Worm (Caenorhabditis elegans) whole organism, L2 larva: ENCODE results near the gene prp-9.
A peak's percentile ranks its signal among the peaks of the same experiment; 100 is the strongest.

Source experiments
- C34F6.9 ChIP-seq: fragments of 150-350 bp; optimal IDR thresholded peaks from 2 replicates; lab custom pipeline; 2014; ENCODE audit warnings: missing biosample characterization, missing genetic modification characterization
- F13H6.1 ChIP-seq: sonication (generic microtip); optimal IDR thresholded peaks from 2 replicates; lab custom pipeline; 2016; ENCODE audit warnings: missing genetic modification characterization, missing compliant biosample characterization
- R02D3.7 ChIP-seq: fragments of 150-350 bp; optimal IDR thresholded peaks from 2 replicates; lab custom pipeline; 2014; ENCODE audit warnings: missing biosample characterization, missing genetic modification characterization
- Y55F3AM.14 ChIP-seq: fragments of 200-800 bp; sonication (Bioruptor generic); optimal IDR thresholded peaks from 2 replicates; lab custom pipeline; 2018; ENCODE audit warnings: mild to moderate bottlenecking, missing genetic modification characterization, missing compliant biosample characterization
- ZK546.5 ChIP-seq: sonication (generic microtip); optimal IDR thresholded peaks from 2 replicates; lab custom pipeline; 2017; ENCODE audit warnings: missing biosample characterization, missing genetic modification characterization
- alr-1 ChIP-seq: fragments of 150-350 bp; optimal IDR thresholded peaks from 2 replicates; lab custom pipeline; 2014; ENCODE audit warnings: missing biosample characterization, missing genetic modification characterization
- blmp-1 ChIP-seq: sonication (generic microtip); optimal IDR thresholded peaks from 2 replicates; lab custom pipeline; 2017; ENCODE audit warnings: missing genetic modification characterization, mild to moderate bottlenecking, missing compliant biosample characterization, antibody characterized with exemption, moderate library complexity; ENCODE audit not compliant: insufficient read depth
- ceh-16 ChIP-seq: fragments of 150-350 bp; optimal IDR thresholded peaks from 2 replicates; lab custom pipeline; 2014; ENCODE audit warnings: missing biosample characterization, missing genetic modification characterization
- ceh-82 ChIP-seq: fragments of 150-350 bp; optimal IDR thresholded peaks from 2 replicates; lab custom pipeline; 2014; ENCODE audit warnings: missing biosample characterization, missing genetic modification characterization
- crh-2 ChIP-seq: sonication (generic microtip); optimal IDR thresholded peaks from 2 replicates; lab custom pipeline; 2017; ENCODE audit warnings: missing biosample characterization, missing genetic modification characterization
- dmd-4 ChIP-seq: sonication (generic microtip); optimal IDR thresholded peaks from 2 replicates; lab custom pipeline; 2017; ENCODE audit warnings: missing biosample characterization, missing genetic modification characterization
- egl-27 ChIP-seq: sonication (generic microtip); optimal IDR thresholded peaks from 3 replicates; lab custom pipeline; 2017; ENCODE audit warnings: missing biosample characterization, missing genetic modification reagents, missing genetic modification characterization
- elt-1 ChIP-seq: fragments of 150-350 bp; optimal IDR thresholded peaks from 2 replicates; lab custom pipeline; 2014; ENCODE audit warnings: missing biosample characterization, missing genetic modification characterization
- elt-3 ChIP-seq: sonication (generic microtip); optimal IDR thresholded peaks from 2 replicates; lab custom pipeline; 2017; ENCODE audit warnings: missing biosample characterization, missing genetic modification characterization
- fos-1 ChIP-seq: fragments of 150-350 bp; optimal IDR thresholded peaks from 2 replicates; lab custom pipeline; 2014; ENCODE audit warnings: missing biosample characterization, missing genetic modification characterization
- lin-11 ChIP-seq: fragments of 150-350 bp; sonication (generic microtip); optimal IDR thresholded peaks from 2 replicates; lab custom pipeline; 2014; ENCODE audit warnings: missing biosample characterization, missing genetic modification characterization, inconsistent platforms, mixed read lengths
- lin-13 ChIP-seq: fragments of 150-350 bp; optimal IDR thresholded peaks from 2 replicates; lab custom pipeline; 2014; ENCODE audit warnings: missing biosample characterization, missing genetic modification reagents, missing genetic modification characterization
- lin-39 ChIP-seq: fragments of 150-350 bp; optimal IDR thresholded peaks from 2 replicates; lab custom pipeline; 2014; ENCODE audit warnings: missing biosample characterization, missing genetic modification reagents, missing genetic modification characterization
- lsy-2 ChIP-seq, 2 experiments: fragments of 150-350 bp in 1 of 2; sonication (generic microtip) in 1 of 2; optimal IDR thresholded peaks; 2 replicates each; lab custom pipeline; 2014 to 2017; ENCODE audit warnings: missing biosample characterization in 2 of 2, missing genetic modification characterization in 2 of 2
- mab-5 ChIP-seq: fragments of 150-350 bp; optimal IDR thresholded peaks from 2 replicates; lab custom pipeline; 2014; ENCODE audit warnings: missing biosample characterization, missing genetic modification characterization
- mbf-1 ChIP-seq: sonication (generic microtip); optimal IDR thresholded peaks from 2 replicates; lab custom pipeline; 2017; ENCODE audit warnings: missing biosample characterization, missing genetic modification characterization
- nhr-10 ChIP-seq: sonication (generic microtip); optimal IDR thresholded peaks from 2 replicates; lab custom pipeline; 2017; ENCODE audit warnings: missing biosample characterization, missing genetic modification characterization
- nhr-11 ChIP-seq: fragments of 150-350 bp; optimal IDR thresholded peaks from 2 replicates; lab custom pipeline; 2014; ENCODE audit warnings: missing biosample characterization, missing genetic modification characterization
- nhr-12 ChIP-seq: fragments of 150-350 bp; optimal IDR thresholded peaks from 2 replicates; lab custom pipeline; 2014; ENCODE audit warnings: missing biosample characterization, missing genetic modification characterization
- nhr-129 ChIP-seq: fragments of 150-350 bp; optimal IDR thresholded peaks from 2 replicates; lab custom pipeline; 2014; ENCODE audit warnings: missing biosample characterization, missing genetic modification characterization
- nhr-21 ChIP-seq: fragments of 150-350 bp; optimal IDR thresholded peaks from 2 replicates; lab custom pipeline; 2014; ENCODE audit warnings: missing biosample characterization, missing genetic modification characterization
- nhr-23 ChIP-seq: fragments of 150-350 bp; optimal IDR thresholded peaks from 2 replicates; lab custom pipeline; 2014; ENCODE audit warnings: missing biosample characterization, missing genetic modification reagents, missing genetic modification characterization
- nhr-237 ChIP-seq: fragments of 150-350 bp; optimal IDR thresholded peaks from 2 replicates; lab custom pipeline; 2014; ENCODE audit warnings: missing biosample characterization, missing genetic modification characterization
- nhr-25 ChIP-seq: fragments of 150-350 bp; sonication (generic microtip); optimal IDR thresholded peaks from 3 replicates; lab custom pipeline; 2014; ENCODE audit warnings: missing biosample characterization, missing genetic modification characterization
- nhr-6 ChIP-seq: fragments of 150-350 bp; optimal IDR thresholded peaks from 2 replicates; lab custom pipeline; 2014; ENCODE audit warnings: missing biosample characterization, missing genetic modification characterization
- nhr-77 ChIP-seq: fragments of 150-350 bp; optimal IDR thresholded peaks from 2 replicates; lab custom pipeline; 2014; ENCODE audit warnings: missing biosample characterization, missing genetic modification characterization
- sem-4 ChIP-seq: fragments of 150-350 bp; optimal IDR thresholded peaks from 2 replicates; lab custom pipeline; 2014; ENCODE audit warnings: missing biosample characterization, missing genetic modification reagents, missing genetic modification characterization
- skn-1 ChIP-seq: sonication (generic microtip); optimal IDR thresholded peaks from 2 replicates; lab custom pipeline; 2017; ENCODE audit warnings: missing biosample characterization, missing genetic modification characterization
- sma-3 ChIP-seq: sonication (generic microtip); optimal IDR thresholded peaks from 2 replicates; lab custom pipeline; 2016; ENCODE audit warnings: missing genetic modification reagents, missing genetic modification characterization, missing compliant biosample characterization
- sma-9 ChIP-seq, 2 experiments: fragments of 150-350 bp in 1 of 2; sonication (generic microtip) in 1 of 2; optimal IDR thresholded peaks; 2 replicates each; lab custom pipeline; 2014 to 2016; ENCODE audit warnings: missing genetic modification characterization in 2 of 2, mild to moderate bottlenecking in 1 of 2, missing biosample characterization in 1 of 2, missing compliant biosample characterization in 1 of 2, missing genetic modification reagents in 1 of 2, moderate library complexity in 1 of 2
- unc-39 ChIP-seq: fragments of 150-350 bp; optimal IDR thresholded peaks from 2 replicates; lab custom pipeline; 2014; ENCODE audit warnings: missing biosample characterization, missing genetic modification characterization
- unc-55 ChIP-seq: fragments of 150-350 bp; sonication (generic microtip); optimal IDR thresholded peaks from 3 replicates; lab custom pipeline; 2014; ENCODE audit warnings: missing biosample characterization, missing genetic modification reagents, missing genetic modification characterization
- unc-62 ChIP-seq: fragments of 150-350 bp; optimal IDR thresholded peaks from 2 replicates; lab custom pipeline; 2014; ENCODE audit warnings: missing biosample characterization, missing genetic modification reagents, missing genetic modification characterization
- zag-1 ChIP-seq: fragments of 150-350 bp; optimal IDR thresholded peaks from 2 replicates; lab custom pipeline; 2014; ENCODE audit warnings: missing biosample characterization, missing genetic modification characterization
- ztf-1 ChIP-seq: fragments of 200-800 bp; sonication (Bioruptor generic); conservative IDR thresholded peaks from 2 replicates; pipeline ENCODE4 v1.3.6; 2022; ENCODE audit warnings: missing genetic modification characterization, missing compliant biosample characterization
- ztf-11 ChIP-seq: sonication (generic microtip); optimal IDR thresholded peaks from 2 replicates; lab custom pipeline; 2017; ENCODE audit warnings: missing biosample characterization, missing genetic modification characterization
- ztf-4 ChIP-seq: fragments of 150-350 bp; optimal IDR thresholded peaks from 2 replicates; lab custom pipeline; 2014; ENCODE audit warnings: missing biosample characterization, missing genetic modification characterization

The prp-9 gene

DNA sequence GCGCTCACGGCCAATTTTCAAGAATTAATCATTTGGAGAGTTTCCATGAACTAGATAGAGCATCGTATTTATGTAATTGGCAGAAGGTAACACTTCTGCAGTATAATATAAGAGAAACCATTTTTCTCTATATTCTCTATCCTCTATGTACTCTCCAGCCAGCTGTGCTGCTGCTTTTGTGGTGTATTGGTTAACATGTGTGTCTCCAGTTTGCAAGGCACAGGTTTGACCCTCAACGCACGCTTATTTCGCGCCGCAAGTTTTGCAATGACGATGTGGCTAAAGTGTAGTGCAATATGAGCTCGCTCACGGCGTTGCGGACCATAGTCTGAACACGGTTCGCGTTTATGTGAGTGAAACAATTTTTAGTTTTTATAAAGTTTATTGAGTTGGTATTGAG, 21.8 kb upstream of the prp-9 start:
- TF ChIP-seq nhr-129 (tag; lab: Kevin White, UChicago) (peak; percentile 79), unc-55 (GFP tag; lab: Kevin White, UChicago) (peak; percentile 12), Y55F3AM.14 (GFP tag; lab: Kevin White, UChicago) (no peak), nhr-25 (tag; lab: Kevin White, UChicago) (no peak), ceh-16 (tag; lab: Kevin White, UChicago) (no peak), sma-9 (GFP tag; optimal IDR thresholded peaks at IDR 0.05; lab: Kevin White, UChicago) (peak; percentile 71), sma-9 (tag; optimal IDR thresholded peaks at IDR 0.05; lab: Kevin White, UChicago) (no peak), crh-2 (tag; lab: Kevin White, UChicago) (peak; percentile 48), lsy-2 (tag; optimal IDR thresholded peaks at IDR 0.05; lab: Kevin White, UChicago) (peak in 1 of 2 experiments; percentile 30), lin-13 (GFP tag; lab: Kevin White, UChicago) (peak; percentile 40), ztf-11 (no peak), C34F6.9 (tag; lab: Kevin White, UChicago) (peak; percentile 31), nhr-237 (tag; lab: Kevin White, UChicago) (no peak), nhr-23 (tag; lab: Kevin White, UChicago) (no peak), sem-4 (tag; lab: Kevin White, UChicago) (peak; percentile 6), nhr-77 (tag; lab: Kevin White, UChicago) (no peak), zag-1 (tag; lab: Kevin White, UChicago) (peak; percentile 11), unc-62 (GFP tag; lab: Kevin White, UChicago) (no peak), ceh-82 (tag; lab: Kevin White, UChicago) (no peak), fos-1 (tag; lab: Kevin White, UChicago) (peak; percentile 82), nhr-12 (no peak), blmp-1 (tag; lab: Kevin White, UChicago) (no peak), nhr-6 (tag; lab: Kevin White, UChicago) (no peak), mab-5 (peak; percentile 3), ztf-1 (no peak), lin-11 (tag; lab: Kevin White, UChicago) (peak; percentile 30), elt-1 (no peak), F13H6.1 (tag; lab: Kevin White, UChicago) (peak; percentile 68), sma-3 (GFP tag; lab: Kevin White, UChicago) (no peak), egl-27 (tag; lab: Kevin White, UChicago) (peak; percentile 18), R02D3.7 (no peak), ZK546.5 (no peak), ztf-4 (tag; lab: Kevin White, UChicago) (no peak), nhr-21 (tag; lab: Kevin White, UChicago) (peak; percentile 45), dmd-4 (tag; lab: Kevin White, UChicago) (no peak)

ce11 chrII:8545315-8545714, 20.1 kb upstream of the prp-9 start, which contains the start of gene decr-1.2:
TSS of gene decr-1.2 (plus strand) at chrII:8545615.
- TF ChIP-seq lin-13 (GFP tag; lab: Kevin White, UChicago) = no peak
- TF ChIP-seq mbf-1 (tag; lab: Kevin White, UChicago) = no peak

DNA sequence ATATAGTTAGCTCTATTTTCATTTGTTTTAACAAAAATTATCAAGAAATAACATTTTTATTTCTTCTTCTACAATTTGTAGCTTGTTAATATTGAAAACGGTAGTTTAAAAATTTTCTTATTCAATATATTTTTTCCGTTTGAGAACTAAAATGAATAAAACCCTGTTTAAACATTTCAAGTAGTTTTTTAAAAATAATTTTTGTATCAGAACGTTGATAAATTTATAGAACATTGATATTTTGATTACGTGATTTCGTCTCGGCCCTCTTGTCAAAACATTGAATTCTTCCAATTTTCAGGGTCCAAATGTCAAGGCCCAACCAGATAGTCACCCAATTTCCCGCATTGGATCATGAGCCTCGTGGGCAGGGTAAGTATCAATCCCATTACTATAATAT, 15.2 kb upstream of the prp-9 start, which contains the start of gene pqn-73:
TSS of gene pqn-73 (plus strand) at position 301 of the 400 bp plus-strand sequence.
- TF ChIP-seq sma-9 (GFP tag; optimal IDR thresholded peaks at IDR 0.05; lab: Kevin White, UChicago) = no peak
- no peak for TF ChIP-seq sma-9 (tag; optimal IDR thresholded peaks at IDR 0.05; lab: Kevin White, UChicago)
- TF ChIP-seq elt-3 (tag; lab: Kevin White, UChicago) = no peak
- no peak for TF ChIP-seq crh-2 (tag; lab: Kevin White, UChicago)
- TF ChIP-seq unc-55 (GFP tag; lab: Kevin White, UChicago) = no peak
- no peak for TF ChIP-seq R02D3.7
- no peak for TF ChIP-seq nhr-21 (tag; lab: Kevin White, UChicago)
- TF ChIP-seq unc-39 = no peak
- TF ChIP-seq nhr-25 (tag; lab: Kevin White, UChicago) = no peak
- TF ChIP-seq ztf-1 = no peak
- TF ChIP-seq nhr-237 (tag; lab: Kevin White, UChicago) = no peak
- TF ChIP-seq nhr-11 (tag; lab: Kevin White, UChicago) = no peak
- no peak for TF ChIP-seq nhr-77 (tag; lab: Kevin White, UChicago)
- no peak for TF ChIP-seq nhr-10 (tag; lab: Kevin White, UChicago)
- no peak for TF ChIP-seq nhr-6 (tag; lab: Kevin White, UChicago)
- no peak for TF ChIP-seq mbf-1 (tag; lab: Kevin White, UChicago)
- no peak for TF ChIP-seq lin-39
- no peak for TF ChIP-seq elt-1
- no peak for TF ChIP-seq skn-1
- no peak for TF ChIP-seq alr-1 (tag; lab: Kevin White, UChicago)
